Worm (Caenorhabditis elegans): ENCODE data around the gene arrd-13.
"Not testable (repeated sequence)": the region's sequence is repeated elsewhere in the genome, so short reads cannot be mapped to it uniquely, and the experiment has no call there.

DNA sequence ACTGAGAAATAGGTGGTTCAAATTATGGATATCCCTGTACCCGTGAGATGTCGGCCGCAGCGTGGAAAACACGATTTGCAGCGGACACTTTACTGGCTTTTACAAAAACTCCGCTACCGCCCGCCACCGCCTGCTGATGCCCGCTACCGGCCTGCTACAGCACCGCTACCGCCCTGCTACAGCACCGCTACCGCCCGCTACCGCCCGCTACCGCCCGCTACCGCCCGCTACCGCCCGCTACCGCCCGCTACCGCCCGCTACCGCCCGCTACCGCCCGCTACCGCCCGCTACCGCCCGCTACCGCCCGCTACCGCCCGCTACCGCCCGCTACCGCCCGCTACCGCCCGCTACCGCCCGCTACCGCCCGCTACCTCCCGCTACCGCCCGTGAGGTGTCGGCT is 32.5 kb downstream of the arrd-13 start:
- TF ChIP-seq ama-1 (optimal IDR thresholded peaks at IDR 0.05); ets-4 (tag; optimal IDR thresholded peaks at IDR 0.05); tbx-2 (tag; optimal IDR thresholded peaks at IDR 0.05); C08G9.2 (tag; optimal IDR thresholded peaks at IDR 0.05); dve-1 (tag; optimal IDR thresholded peaks at IDR 0.05); elt-4 (tag; optimal IDR thresholded peaks at IDR 0.05); ref-2 (tag; optimal IDR thresholded peaks at IDR 0.05); ceh-19 (GFP tag; optimal IDR thresholded peaks at IDR 0.05); sox-4 (tag; optimal IDR thresholded peaks at IDR 0.05); ceh-9 (tag; optimal IDR thresholded peaks at IDR 0.05); elt-2 (tag; optimal IDR thresholded peaks at IDR 0.05); zip-5 (tag; optimal IDR thresholded peaks at IDR 0.05): not testable (repeated sequence)
